Worm (Caenorhabditis elegans): ENCODE measurements around the gene W02A2.8.

DNA sequence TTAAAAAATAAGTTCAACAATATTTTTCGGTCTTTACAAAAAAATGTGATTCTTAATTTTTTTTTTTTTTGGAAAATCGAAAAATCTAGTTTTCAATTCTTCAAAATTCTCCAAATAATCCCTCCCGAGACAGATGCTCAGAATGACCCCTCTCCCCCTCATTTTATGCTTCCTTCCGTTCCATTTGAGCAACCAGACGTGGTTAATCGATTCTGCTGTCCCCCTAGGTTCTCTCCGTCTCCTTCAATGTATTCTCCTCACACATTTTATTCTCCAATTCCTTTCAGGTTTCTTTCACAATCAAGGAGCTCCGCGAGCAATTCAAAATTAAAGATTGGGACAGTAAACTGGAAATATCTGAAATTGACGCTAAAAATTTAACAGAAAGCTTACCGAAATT, 16.5 kb upstream of the W02A2.8 start:
- TF ChIP-seq unc-120 (tag; optimal IDR thresholded peaks at IDR 0.05; ENCODE audit: poor library complexity, severe bottlenecking) (no peak), nhr-237 (tag; optimal IDR thresholded peaks at IDR 0.05) (no peak), nhr-12 (tag; optimal IDR thresholded peaks at IDR 0.05) (no peak), unc-62 (GFP tag; optimal IDR thresholded peaks at IDR 0.05) (no peak), lsy-2 (tag; optimal IDR thresholded peaks at IDR 0.05) (no peak)

All from whole organism, mixed stage, embryonic.